Fruit fly (Drosophila melanogaster) whole organism, embryonic: ENCODE data around the gene AP-1sigma.

Source experiments
- Antp ChIP-seq: fragments of 200-800 bp; sonication (Bioruptor generic); optimal IDR thresholded peaks from 3 replicates; lab custom pipeline; 2016; ENCODE audit warnings: missing biosample characterization, missing genetic modification characterization
- Atf-2 ChIP-seq: fragments of 200-800 bp; sonication (Bioruptor generic); optimal IDR thresholded peaks from 2 replicates; lab custom pipeline; 2016; ENCODE audit warnings: missing biosample characterization, missing genetic modification characterization
- Atf6 ChIP-seq: fragments of 200-800 bp; sonication (Bioruptor generic); IDR thresholded peaks from 2 replicates; pipeline ENCODE4 v1.3.6; 2022; ENCODE audit warnings: missing biosample characterization, missing genetic modification characterization
- CG10209 ChIP-seq: fragments of 200-800 bp; sonication (Bioruptor generic); optimal IDR thresholded peaks from 3 replicates; lab custom pipeline; 2017; ENCODE audit warnings: missing biosample characterization, mild to moderate bottlenecking, missing genetic modification characterization, missing genetic modification reagents
- CG10321 ChIP-seq: fragments of 200-800 bp; sonication (Bioruptor generic); IDR thresholded peaks from 2 replicates; pipeline ENCODE4 v1.3.6; 2022; ENCODE audit warnings: missing biosample characterization, missing genetic modification characterization
- CG10462 ChIP-seq: fragments of 200-800 bp; sonication (Bioruptor generic); optimal IDR thresholded peaks from 2 replicates; lab custom pipeline; 2016; ENCODE audit warnings: missing biosample characterization, missing genetic modification characterization
- CG11093 ChIP-seq: fragments of 200-800 bp; sonication (Bioruptor generic); IDR thresholded peaks from 3 replicates; pipeline ENCODE4 v1.3.6; 2022; ENCODE audit warnings: missing biosample characterization, missing genetic modification characterization
- CG11247 ChIP-seq: fragments of 200-800 bp; sonication (Bioruptor generic); IDR thresholded peaks from 2 replicates; pipeline ENCODE4 v1.3.6; 2022; ENCODE audit warnings: missing biosample characterization, missing genetic modification characterization
- CG12299 ChIP-seq: fragments of 200-800 bp; sonication (Bioruptor generic); optimal IDR thresholded peaks from 2 replicates; lab custom pipeline; 2018; ENCODE audit warnings: missing biosample characterization, mild to moderate bottlenecking, missing genetic modification characterization
- CG13624 ChIP-seq: fragments of 200-800 bp; sonication (Bioruptor generic); optimal IDR thresholded peaks from 2 replicates; lab custom pipeline; 2016; ENCODE audit warnings: missing biosample characterization, missing genetic modification characterization
- CG15696 ChIP-seq: fragments of 200-800 bp; sonication (Bioruptor generic); optimal IDR thresholded peaks from 2 replicates; lab custom pipeline; 2019; ENCODE audit warnings: missing biosample characterization, mild to moderate bottlenecking, missing genetic modification characterization, moderate library complexity
- CG17829 ChIP-seq: fragments of 200-800 bp; optimal IDR thresholded peaks from 2 replicates; lab custom pipeline; 2019; ENCODE audit warnings: missing biosample characterization, mild to moderate bottlenecking, missing genetic modification characterization, moderate library complexity
- CG31224 ChIP-seq: fragments of 200-800 bp; sonication (Bioruptor generic); IDR thresholded peaks from 2 replicates; pipeline ENCODE4 v1.3.6; 2022; ENCODE audit warnings: missing biosample characterization, missing genetic modification characterization
- CG31365 ChIP-seq: fragments of 200-800 bp; sonication (Bioruptor generic); optimal IDR thresholded peaks from 2 replicates; lab custom pipeline; 2018; ENCODE audit warnings: missing biosample characterization, mild to moderate bottlenecking, missing genetic modification characterization
- CG31388 ChIP-seq: fragments of 200-800 bp; sonication (Bioruptor generic); optimal IDR thresholded peaks from 2 replicates; lab custom pipeline; 2016; ENCODE audit warnings: missing biosample characterization, missing genetic modification characterization
- CG43689 ChIP-seq: fragments of 200-800 bp; sonication (Bioruptor generic); IDR thresholded peaks from 2 replicates; pipeline ENCODE4 v1.3.6; 2022; ENCODE audit warnings: missing biosample characterization, missing genetic modification characterization
- CG4424 ChIP-seq: fragments of 200-800 bp; sonication (Bioruptor generic); optimal IDR thresholded peaks from 3 replicates; lab custom pipeline; 2016; ENCODE audit warnings: missing biosample characterization, missing genetic modification characterization
- CG7839 ChIP-seq: fragments of 200-800 bp; sonication (Bioruptor generic); optimal IDR thresholded peaks from 3 replicates; lab custom pipeline; 2018; ENCODE audit warnings: missing biosample characterization, mild to moderate bottlenecking, missing genetic modification characterization, moderate library complexity
- CG8924 ChIP-seq: fragments of 200-800 bp; optimal IDR thresholded peaks from 3 replicates; lab custom pipeline; 2019; ENCODE audit warnings: missing biosample characterization, mild to moderate bottlenecking, missing genetic modification characterization, moderate library complexity
- CG9876 ChIP-seq: fragments of 200-800 bp; sonication (Bioruptor generic); optimal IDR thresholded peaks from 2 replicates; lab custom pipeline; 2016; ENCODE audit warnings: missing biosample characterization, missing genetic modification characterization
- Camta ChIP-seq: fragments of 200-800 bp; sonication (Bioruptor generic); optimal IDR thresholded peaks from 2 replicates; lab custom pipeline; 2016; ENCODE audit warnings: missing biosample characterization, missing genetic modification characterization
- E2f1 ChIP-seq: fragments of 200-800 bp; sonication (Bioruptor generic); IDR thresholded peaks from 2 replicates; pipeline ENCODE4 v1.3.6; 2022; ENCODE audit warnings: missing biosample characterization, missing genetic modification characterization
- ERR ChIP-seq: fragments of 200-800 bp; sonication (Bioruptor generic); optimal IDR thresholded peaks from 2 replicates; lab custom pipeline; 2016; ENCODE audit warnings: missing biosample characterization, missing genetic modification characterization
- Ets65A ChIP-seq: fragments of 200-800 bp; sonication (Bioruptor generic); peaks from one replicate; lab custom pipeline; 2016; ENCODE audit warnings: missing biosample characterization, missing genetic modification characterization
- HHEX ChIP-seq: fragments of 200-800 bp; sonication (Bioruptor generic); optimal IDR thresholded peaks from 3 replicates; lab custom pipeline; 2017; ENCODE audit warnings: missing biosample characterization, mild to moderate bottlenecking, missing genetic modification characterization, missing genetic modification reagents
- HmgD ChIP-seq: fragments of 200-800 bp; sonication (Bioruptor generic); optimal IDR thresholded peaks from 3 replicates; lab custom pipeline; 2016; ENCODE audit warnings: missing biosample characterization, missing genetic modification characterization
- NK7.1 ChIP-seq: fragments of 200-800 bp; sonication (Bioruptor generic); optimal IDR thresholded peaks from 3 replicates; lab custom pipeline; 2016; ENCODE audit warnings: missing biosample characterization, missing genetic modification characterization
- Oaz ChIP-seq: fragments of 200-800 bp; sonication (Bioruptor generic); IDR thresholded peaks from 2 replicates; pipeline ENCODE4 v1.3.6; 2022; ENCODE audit warnings: missing biosample characterization, missing genetic modification characterization
- Sin3A ChIP-seq: fragments of >200 bp; optimal IDR thresholded peaks from 2 replicates; lab custom pipeline; 2018
- bbx ChIP-seq: fragments of 200-800 bp; sonication (Bioruptor generic); IDR thresholded peaks from 2 replicates; pipeline ENCODE4 v1.3.6; 2022; ENCODE audit warnings: missing biosample characterization, missing genetic modification characterization; ENCODE audit not compliant: partially characterized antibody
- br ChIP-seq: fragments of >200 bp; optimal IDR thresholded peaks from 2 replicates; lab custom pipeline; 2017
- chm ChIP-seq: fragments of 200-800 bp; sonication (Bioruptor generic); IDR thresholded peaks from 2 replicates; pipeline ENCODE4 v1.3.6; 2022; ENCODE audit warnings: missing biosample characterization, missing genetic modification characterization
- crc ChIP-seq: fragments of 200-800 bp; sonication (Bioruptor generic); optimal IDR thresholded peaks from 2 replicates; lab custom pipeline; 2016; ENCODE audit warnings: missing biosample characterization, missing genetic modification characterization
- da ChIP-seq: fragments of 200-800 bp; sonication (Bioruptor generic); optimal IDR thresholded peaks from 2 replicates; lab custom pipeline; 2016; ENCODE audit warnings: missing biosample characterization, missing genetic modification characterization
- dan ChIP-seq: fragments of 200-800 bp; sonication (Bioruptor generic); IDR thresholded peaks from 2 replicates; pipeline ENCODE4 v1.3.6; 2022; ENCODE audit warnings: missing biosample characterization, missing genetic modification characterization
- dpn ChIP-seq, 2 experiments: fragments of 200-800 bp; sonication (Bioruptor generic); optimal IDR thresholded peaks; 3 replicates each; lab custom pipeline; 2016; ENCODE audit warnings: missing biosample characterization in 2 of 2, missing genetic modification characterization in 2 of 2
- fd96Cb ChIP-seq: fragments of 200-800 bp; sonication (Bioruptor generic); optimal IDR thresholded peaks from 2 replicates; lab custom pipeline; 2018; ENCODE audit warnings: missing biosample characterization, mild to moderate bottlenecking, missing genetic modification characterization, moderate library complexity
- fru ChIP-seq: fragments of >200 bp; optimal IDR thresholded peaks from 2 replicates; lab custom pipeline; 2017
- ham ChIP-seq: fragments of 200-800 bp; sonication (Bioruptor generic); IDR thresholded peaks from 2 replicates; pipeline ENCODE4 v1.3.6; 2022; ENCODE audit warnings: missing biosample characterization, missing genetic modification characterization
- her ChIP-seq: fragments of 200-800 bp; sonication (Bioruptor generic); optimal IDR thresholded peaks from 2 replicates; lab custom pipeline; 2016; ENCODE audit warnings: missing biosample characterization, missing genetic modification characterization
- insv ChIP-seq, 2 experiments: fragments of 200-800 bp; sonication (Bioruptor generic); optimal IDR thresholded peaks; 3 replicates each; lab custom pipeline; 2016 to 2018; ENCODE audit warnings: missing biosample characterization in 2 of 2, missing genetic modification characterization in 2 of 2
- ken ChIP-seq: fragments of 200-800 bp; sonication (Bioruptor generic); IDR thresholded peaks from 3 replicates; pipeline ENCODE4 v1.3.6; 2022; ENCODE audit warnings: missing biosample characterization, missing genetic modification characterization
- lbe ChIP-seq: fragments of 200-800 bp; sonication (Bioruptor generic); optimal IDR thresholded peaks from 2 replicates; lab custom pipeline; 2016; ENCODE audit warnings: missing biosample characterization, mild to moderate bottlenecking, missing genetic modification characterization
- lilli ChIP-seq: fragments of 200-800 bp; sonication (Bioruptor generic); optimal IDR thresholded peaks from 3 replicates; lab custom pipeline; 2016; ENCODE audit warnings: missing biosample characterization, missing genetic modification characterization
- luna ChIP-seq: fragments of 200-800 bp; sonication (Bioruptor generic); optimal IDR thresholded peaks from 2 replicates; lab custom pipeline; 2016; ENCODE audit warnings: missing biosample characterization, missing genetic modification characterization
- pan ChIP-seq, 4 experiments: fragments of >200 bp in 3 of 4; fragments of 200-800 bp in 1 of 4; sonication (Bioruptor generic) in 1 of 4; optimal IDR thresholded peaks in 3 of 4; IDR thresholded peaks in 1 of 4; 2 replicates each; pipeline versions ENCODE4 v1.3.6 to Lab custom; 2017 to 2022; ENCODE audit warnings: missing biosample characterization in 2 of 4, missing genetic modification characterization in 2 of 4, mixed read lengths in 1 of 4
- sc ChIP-seq, 3 experiments: fragments of >200 bp in 2 of 3; fragments of 200-800 bp in 1 of 3; sonication (Bioruptor generic) in 1 of 3; optimal IDR thresholded peaks; 2 replicates in 2 of 3; 3 replicates in 1 of 3; lab custom pipeline; 2017; ENCODE audit warnings: mild to moderate bottlenecking in 1 of 3, missing biosample characterization in 1 of 3, missing genetic modification characterization in 1 of 3, missing genetic modification reagents in 1 of 3
- shn ChIP-seq: fragments of 200-800 bp; sonication (Bioruptor generic); optimal IDR thresholded peaks from 3 replicates; lab custom pipeline; 2016; ENCODE audit warnings: missing biosample characterization, missing genetic modification characterization
- so ChIP-seq: fragments of 200-800 bp; sonication (Bioruptor generic); IDR thresholded peaks from 3 replicates; pipeline ENCODE4 v1.3.6; 2022; ENCODE audit warnings: missing biosample characterization, missing genetic modification characterization
- tna ChIP-seq: fragments of 200-800 bp; sonication (Bioruptor generic); IDR thresholded peaks from 2 replicates; pipeline ENCODE4 v1.3.6; 2022; ENCODE audit warnings: missing biosample characterization, missing genetic modification characterization; ENCODE audit not compliant: partially characterized antibody
- trem ChIP-seq: fragments of 200-800 bp; optimal IDR thresholded peaks from 3 replicates; lab custom pipeline; 2019; ENCODE audit warnings: missing biosample characterization, mild to moderate bottlenecking, missing genetic modification characterization, moderate library complexity
- unc-4 ChIP-seq: fragments of 200-800 bp; sonication (Bioruptor generic); IDR thresholded peaks from 2 replicates; pipeline ENCODE4 v1.3.6; 2022; ENCODE audit warnings: missing biosample characterization, missing genetic modification characterization; ENCODE audit not compliant: partially characterized antibody
- yki ChIP-seq: fragments of >200 bp; optimal IDR thresholded peaks from 3 replicates; lab custom pipeline; 2018

Gene AP-1sigma

dm6 chr3R:23986479-23986930 lies 28.1 kb downstream of the AP-1sigma start, which contains the start of the genes CG13603 and CG5902 (continued):
- TF ChIP-seq shn (GFP tag; lab: Kevin White, UChicago) = peak; percentile 47
- peak; percentile 86 for TF ChIP-seq CG13624 (GFP tag; lab: Kevin White, UChicago)
- no peak for TF ChIP-seq CG8924 (tag; lab: Kevin White, UChicago)
- peak; percentile 50 for TF ChIP-seq CG12299 (tag; lab: Kevin White, UChicago)
- TF ChIP-seq CG10462 = no peak
- TF ChIP-seq CG31224 (GFP tag; lab: Robert Waterston, UW) = no peak
- TF ChIP-seq CG11247 (GFP tag; lab: Robert Waterston, UW) = 0 out of 2 replicates have a peak, but pooled peaks have one; percentile 22
- TF ChIP-seq yki (lab: Kevin White, UChicago) = no peak
- TF ChIP-seq ERR (GFP tag; lab: Kevin White, UChicago) = peak; percentile 78
- TF ChIP-seq CG31365 (tag; lab: Kevin White, UChicago) = no peak
- no peak for TF ChIP-seq CG7839 (tag; lab: Kevin White, UChicago)
- no peak for TF ChIP-seq Atf6 (GFP tag; lab: Robert Waterston, UW)
- TF ChIP-seq lbe = no peak
- TF ChIP-seq CG10321 = no peak
- TF ChIP-seq tna (GFP tag; lab: Robert Waterston, UW) = peak; percentile 55
- no peak for TF ChIP-seq dan (GFP tag; lab: Robert Waterston, UW)
- TF ChIP-seq Ets65A (GFP tag; lab: Kevin White, UChicago) = peak; percentile 92
- no peak for TF ChIP-seq CG11093
- TF ChIP-seq so (GFP tag; lab: Robert Waterston, UW) = no peak
- no peak for TF ChIP-seq HHEX (GFP tag; lab: Kevin White, UChicago)
- TF ChIP-seq CG31388 (GFP tag; lab: Kevin White, UChicago) = no peak
- no peak for TF ChIP-seq sc (optimal IDR thresholded peaks at IDR 0.05; lab: Kevin White, UChicago)
- no peak for TF ChIP-seq sc (GFP tag; optimal IDR thresholded peaks at IDR 0.05; lab: Kevin White, UChicago)
- peak; percentile 34 for TF ChIP-seq trem
- TF ChIP-seq insv (GFP tag; optimal IDR thresholded peaks at IDR 0.05; lab: Kevin White, UChicago) = no peak
- TF ChIP-seq Sin3A (lab: Kevin White, UChicago) = peak; percentile 72
- TF ChIP-seq br (lab: Kevin White, UChicago) = no peak
- TF ChIP-seq E2f1 (GFP tag; lab: Robert Waterston, UW) = no peak
- TF ChIP-seq lilli (GFP tag; lab: Kevin White, UChicago) = peak; percentile 69
- peak; percentile 66 for TF ChIP-seq her (GFP tag; lab: Kevin White, UChicago)
- TF ChIP-seq fd96Cb (tag; lab: Kevin White, UChicago) = no peak
- peak; percentile 65 for TF ChIP-seq unc-4 (GFP tag; lab: Robert Waterston, UW)
- peak; percentile 64 for TF ChIP-seq Camta (GFP tag; lab: Kevin White, UChicago)
- no peak for TF ChIP-seq crc (GFP tag; lab: Kevin White, UChicago)
- no peak for TF ChIP-seq Atf-2 (GFP tag; lab: Kevin White, UChicago)
- TF ChIP-seq CG4424 (GFP tag; lab: Kevin White, UChicago) = peak; percentile 57
- no peak for TF ChIP-seq CG15696 (tag; lab: Kevin White, UChicago)
- TF ChIP-seq Antp = peak; percentile 70
- no peak for TF ChIP-seq pan (optimal IDR thresholded peaks at IDR 0.05; lab: Kevin White, UChicago)
- TF ChIP-seq pan (GFP tag; optimal IDR thresholded peaks at IDR 0.05 in 1 of 2, IDR thresholded peaks at IDR 0.05 in 1 of 2) = no peak
- TF ChIP-seq HmgD (GFP tag; lab: Kevin White, UChicago) = peak; percentile 60
- no peak for TF ChIP-seq luna (GFP tag; lab: Kevin White, UChicago)
- TF ChIP-seq CG43689 = no peak
- TF ChIP-seq NK7.1 (GFP tag; lab: Kevin White, UChicago) = no peak
- peak; percentile 4 for TF ChIP-seq CG9876
- TF ChIP-seq ken = peak; percentile 57; the same call in 1 of the 3 replicates
- TF ChIP-seq ham (GFP tag; lab: Robert Waterston, UW) = no peak
- TF ChIP-seq Oaz (GFP tag; lab: Robert Waterston, UW) = no peak
- no peak for TF ChIP-seq fru (lab: Kevin White, UChicago)
- peak; percentile 60 to 62 for TF ChIP-seq dpn (GFP tag; optimal IDR thresholded peaks at IDR 0.05; lab: Kevin White, UChicago)
- no peak for TF ChIP-seq da (GFP tag; lab: Kevin White, UChicago)
- TF ChIP-seq chm = 0 out of 2 replicates have a peak, but pooled peaks have one; percentile 43
- TF ChIP-seq bbx (GFP tag; lab: Robert Waterston, UW) = peak; percentile 88
- no peak for TF ChIP-seq CG10209 (GFP tag; lab: Kevin White, UChicago)
- peak; percentile 38 for TF ChIP-seq CG17829 (tag; lab: Kevin White, UChicago)
